Worm (Caenorhabditis elegans): ENCODE measurements around the gene frh-1.

frh-1 gene

DNA sequence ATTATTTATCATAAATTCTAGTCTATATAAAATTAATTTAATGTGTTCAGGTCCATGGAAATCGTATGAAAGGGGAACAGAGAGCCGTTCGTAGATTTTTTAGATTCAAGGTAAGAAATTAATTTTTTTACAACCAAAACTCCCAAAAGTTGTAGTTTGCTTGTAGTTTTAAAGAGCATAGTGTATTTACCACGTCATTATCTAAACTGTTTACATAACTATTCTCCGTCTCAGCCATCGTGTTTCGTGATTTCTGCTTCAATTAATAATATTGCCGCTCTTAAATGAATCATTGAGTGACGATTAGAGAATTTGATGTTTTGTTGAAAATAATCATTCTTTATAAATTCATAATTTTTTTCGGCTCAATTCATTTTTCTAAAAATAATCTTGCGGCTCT is 5.9 kb upstream of the frh-1 start, which contains the start of gene cgt-3:
Gene cgt-3, plus strand, starts transcription at position 51 of the 400 bp plus-strand sequence.
- peak; percentile 30; the same call in 1 of the 2 replicates for TF ChIP-seq lin-38 (GFP tag; IDR thresholded peaks at IDR 0.05)
- TF ChIP-seq daf-16 (GFP tag; optimal IDR thresholded peaks at IDR 0.05): no peak
- TF ChIP-seq daf-16 (tag; optimal IDR thresholded peaks at IDR 0.05): peak; percentile 84
- TF ChIP-seq lsy-2 (tag; optimal IDR thresholded peaks at IDR 0.05): peak in 1 of 2 experiments; percentile 12
- TF ChIP-seq tag-97 (GFP tag; IDR thresholded peaks at IDR 0.05): no peak
- TF ChIP-seq lin-15B (tag; optimal IDR thresholded peaks at IDR 0.05): no peak
- TF ChIP-seq pha-4 (GFP tag; IDR thresholded peaks at IDR 0.05): no peak
- peak; percentile 17 for TF ChIP-seq pha-4 (tag; optimal IDR thresholded peaks at IDR 0.05)
- TF ChIP-seq nhr-28 (tag; optimal IDR thresholded peaks at IDR 0.05): peak; percentile 80

DNA sequence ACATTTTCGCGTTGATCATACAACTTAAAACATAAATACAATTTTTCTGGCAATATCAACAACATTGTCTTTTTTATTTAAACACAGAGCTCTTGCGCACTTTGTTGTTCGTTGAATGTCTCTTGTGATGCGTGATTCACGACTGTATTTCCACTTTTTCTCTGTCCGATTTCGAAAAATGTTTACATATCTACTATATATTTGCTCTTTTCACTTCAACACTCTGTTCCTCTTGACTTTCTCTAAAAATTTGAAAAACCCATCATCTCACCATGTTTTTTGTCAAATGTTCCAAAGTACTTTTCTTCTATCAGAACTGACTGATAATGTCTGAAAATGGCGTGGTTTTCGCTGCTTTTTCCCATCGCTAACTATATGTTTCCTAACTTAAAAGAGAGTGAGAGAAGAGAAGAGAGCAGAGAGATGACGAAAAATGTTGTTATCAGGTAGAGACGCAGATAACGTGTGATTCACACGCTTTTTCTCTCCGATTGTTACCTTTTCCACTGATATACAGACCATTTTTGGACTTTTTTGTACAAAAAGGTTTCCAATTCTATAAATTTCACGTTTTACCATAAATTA is 5.2 kb upstream of the frh-1 start:
- TF ChIP-seq zfp-3 (GFP tag; conservative IDR thresholded peaks at IDR 0.05) (no peak), hmg-1.1 (GFP tag; IDR thresholded peaks at IDR 0.05) (no peak), nhr-10 (tag; optimal IDR thresholded peaks at IDR 0.05) (no peak), F49E8.2 (tag; optimal IDR thresholded peaks at IDR 0.05; ENCODE audit: borderline replicate concordance) (no peak), lin-39 (tag; optimal IDR thresholded peaks at IDR 0.05) (no peak), zfp-2 (tag; optimal IDR thresholded peaks at IDR 0.05) (no peak), mxl-3 (GFP tag; optimal IDR thresholded peaks at IDR 0.05) (peak; percentile 64), lin-29 (GFP tag; IDR thresholded peaks at IDR 0.05) (no peak), set-16 (GFP tag; IDR thresholded peaks at IDR 0.05) (no peak), attf-4 (tag; optimal IDR thresholded peaks at IDR 0.05) (no peak), nhr-11 (tag; optimal IDR thresholded peaks at IDR 0.05) (no peak), ctbp-1 (GFP tag; IDR thresholded peaks at IDR 0.05) (no peak), mep-1 (tag; optimal IDR thresholded peaks at IDR 0.05) (no peak), mdt-29 (GFP tag; IDR thresholded peaks at IDR 0.05) (no peak), saeg-2 (GFP tag; IDR thresholded peaks at IDR 0.05) (no peak), ces-1 (GFP tag; optimal IDR thresholded peaks at IDR 0.05) (no peak), dmd-6 (GFP tag; IDR thresholded peaks at IDR 0.05) (peak; percentile 90), ceh-62 (tag; optimal IDR thresholded peaks at IDR 0.05) (no peak), R02D3.7 (tag; optimal IDR thresholded peaks at IDR 0.05) (no peak), hlh-30 (tag; optimal IDR thresholded peaks at IDR 0.05; ENCODE audit: insufficient read depth) (peak; percentile 18), arid-1 (GFP tag; conservative IDR thresholded peaks at IDR 0.05) (no peak), nhr-77 (tag; optimal IDR thresholded peaks at IDR 0.05) (peak; percentile 78), dmd-8 (GFP tag; IDR thresholded peaks at IDR 0.05) (no peak), ztf-7 (tag; optimal IDR thresholded peaks at IDR 0.05) (no peak), nhr-111 (GFP tag; optimal IDR thresholded peaks at IDR 0.05) (no peak), nhr-28 (tag; optimal IDR thresholded peaks at IDR 0.05) (peak; percentile 93), madf-9 (GFP tag; conservative IDR thresholded peaks at IDR 0.05) (no peak), D1046.2 (GFP tag; IDR thresholded peaks at IDR 0.05) (no peak), skn-1 (tag; optimal IDR thresholded peaks at IDR 0.05) (no peak), dmd-9 (GFP tag; IDR thresholded peaks at IDR 0.05) (no peak), daf-12 (tag; optimal IDR thresholded peaks at IDR 0.05) (no peak), Y75B8A.6 (GFP tag; IDR thresholded peaks at IDR 0.05) (no peak), spr-1 (tag; optimal IDR thresholded peaks at IDR 0.05) (no peak), lsy-2 (tag; optimal IDR thresholded peaks at IDR 0.05) (peak in 1 of 2 experiments; percentile 45), nhr-102 (tag; optimal IDR thresholded peaks at IDR 0.05) (no peak), tra-1 (GFP tag; IDR thresholded peaks at IDR 0.05) (0 out of 2 replicates have a peak, but pooled peaks have one; percentile 55), ceh-44 (GFP tag; IDR thresholded peaks at IDR 0.05) (no peak), lir-3 (tag; optimal IDR thresholded peaks at IDR 0.05) (no peak), unc-39 (tag; optimal IDR thresholded peaks at IDR 0.05) (no peak), F10B5.3 (tag; optimal IDR thresholded peaks at IDR 0.05) (no peak), nhr-25 (tag; optimal IDR thresholded peaks at IDR 0.05; ENCODE audit: borderline replicate concordance, insufficient read depth) (no peak), dpl-1 (GFP tag; optimal IDR thresholded peaks at IDR 0.05) (no peak), hif-1 (tag; optimal IDR thresholded peaks at IDR 0.05) (peak in 1 of 2 experiments; percentile 6)
